Fruit fly (Drosophila melanogaster) whole organism, embryonic: ENCODE measurements around the gene gce.

Source experiments
- ATbp ChIP-seq: fragments of 200-800 bp; sonication (Bioruptor generic); optimal IDR thresholded peaks from 2 replicates; lab custom pipeline; 2017; ENCODE audit warnings: missing biosample characterization, mild to moderate bottlenecking, missing genetic modification characterization, missing genetic modification reagents
- Asciz ChIP-seq: fragments of 200-800 bp; sonication (Bioruptor generic); optimal IDR thresholded peaks from 2 replicates; lab custom pipeline; 2017; ENCODE audit warnings: missing biosample characterization, mild to moderate bottlenecking, missing genetic modification characterization, missing genetic modification reagents
- Blimp-1 ChIP-seq: fragments of 200-800 bp; sonication (Bioruptor generic); optimal IDR thresholded peaks from 3 replicates; lab custom pipeline; 2018; ENCODE audit warnings: missing biosample characterization, missing genetic modification characterization, mild to moderate bottlenecking, moderate library complexity, missing genetic modification reagents
- CG10979 ChIP-seq: fragments of 200-800 bp; sonication (Bioruptor generic); optimal IDR thresholded peaks from 2 replicates; lab custom pipeline; 2018; ENCODE audit warnings: missing biosample characterization, mild to moderate bottlenecking, missing genetic modification characterization, moderate library complexity
- CG14710 ChIP-seq: fragments of 200-800 bp; sonication (Bioruptor generic); optimal IDR thresholded peaks from 3 replicates; lab custom pipeline; 2019; ENCODE audit warnings: missing biosample characterization, mild to moderate bottlenecking, missing genetic modification characterization, moderate library complexity
- CG17385 ChIP-seq: fragments of 200-800 bp; sonication (Bioruptor generic); optimal IDR thresholded peaks from 3 replicates; lab custom pipeline; 2018; ENCODE audit warnings: missing biosample characterization, mild to moderate bottlenecking, missing genetic modification characterization
- CG17829 ChIP-seq: fragments of 200-800 bp; optimal IDR thresholded peaks from 2 replicates; lab custom pipeline; 2019; ENCODE audit warnings: missing biosample characterization, mild to moderate bottlenecking, missing genetic modification characterization, moderate library complexity
- CG18262 ChIP-seq: fragments of 200-800 bp; optimal IDR thresholded peaks from 3 replicates; lab custom pipeline; 2019; ENCODE audit warnings: missing biosample characterization, mild to moderate bottlenecking, missing genetic modification characterization, moderate library complexity
- CG18599 ChIP-seq: fragments of 200-800 bp; sonication (Bioruptor generic); optimal IDR thresholded peaks from 3 replicates; lab custom pipeline; 2017; ENCODE audit warnings: missing biosample characterization, missing genetic modification characterization, mild to moderate bottlenecking, moderate library complexity, missing genetic modification reagents
- CG18764 ChIP-seq: fragments of 200-800 bp; sonication (Bioruptor generic); optimal IDR thresholded peaks from 3 replicates; lab custom pipeline; 2016; ENCODE audit warnings: missing biosample characterization, missing genetic modification characterization
- CG2129 ChIP-seq: fragments of 200-800 bp; sonication (Bioruptor generic); IDR thresholded peaks from 2 replicates; pipeline ENCODE4 v1.3.6; 2022; ENCODE audit warnings: missing biosample characterization, missing genetic modification characterization; ENCODE audit not compliant: partially characterized antibody
- CG30403 ChIP-seq: fragments of 200-800 bp; sonication (Bioruptor generic); optimal IDR thresholded peaks from 3 replicates; lab custom pipeline; 2016; ENCODE audit warnings: missing biosample characterization, missing genetic modification characterization
- CG31365 ChIP-seq: fragments of 200-800 bp; sonication (Bioruptor generic); optimal IDR thresholded peaks from 2 replicates; lab custom pipeline; 2018; ENCODE audit warnings: missing biosample characterization, mild to moderate bottlenecking, missing genetic modification characterization
- CG3281 ChIP-seq: fragments of 200-800 bp; sonication (Bioruptor generic); optimal IDR thresholded peaks from 3 replicates; lab custom pipeline; 2017; ENCODE audit warnings: missing biosample characterization, mild to moderate bottlenecking, missing genetic modification characterization
- CG33557 ChIP-seq: fragments of 200-800 bp; sonication (Bioruptor generic); optimal IDR thresholded peaks from 2 replicates; lab custom pipeline; 2019; ENCODE audit warnings: missing biosample characterization, mild to moderate bottlenecking, missing genetic modification characterization, moderate library complexity
- CG4424 ChIP-seq: fragments of 200-800 bp; sonication (Bioruptor generic); optimal IDR thresholded peaks from 3 replicates; lab custom pipeline; 2016; ENCODE audit warnings: missing biosample characterization, missing genetic modification characterization
- CG4707 ChIP-seq: fragments of 200-800 bp; sonication (Bioruptor generic); optimal IDR thresholded peaks from 2 replicates; lab custom pipeline; 2018; ENCODE audit warnings: missing biosample characterization, mild to moderate bottlenecking, missing genetic modification characterization, moderate library complexity
- CG5245 ChIP-seq: fragments of 200-800 bp; sonication (Bioruptor generic); optimal IDR thresholded peaks from 3 replicates; lab custom pipeline; 2016; ENCODE audit warnings: missing biosample characterization, missing genetic modification characterization
- CG6689 ChIP-seq: fragments of 200-800 bp; sonication (Bioruptor generic); IDR thresholded peaks from 2 replicates; pipeline ENCODE4 v1.3.6; 2022; ENCODE audit warnings: missing biosample characterization, missing genetic modification characterization
- CG7839 ChIP-seq: fragments of 200-800 bp; sonication (Bioruptor generic); optimal IDR thresholded peaks from 3 replicates; lab custom pipeline; 2018; ENCODE audit warnings: missing biosample characterization, mild to moderate bottlenecking, missing genetic modification characterization, moderate library complexity
- CG8924 ChIP-seq: fragments of 200-800 bp; optimal IDR thresholded peaks from 3 replicates; lab custom pipeline; 2019; ENCODE audit warnings: missing biosample characterization, mild to moderate bottlenecking, missing genetic modification characterization, moderate library complexity
- CG8944 ChIP-seq: fragments of 200-800 bp; sonication (Bioruptor generic); optimal IDR thresholded peaks from 3 replicates; lab custom pipeline; 2016; ENCODE audit warnings: missing biosample characterization, missing genetic modification characterization
- CG9817 ChIP-seq: fragments of 200-800 bp; sonication (Bioruptor generic); optimal IDR thresholded peaks from 2 replicates; lab custom pipeline; 2018; ENCODE audit warnings: missing biosample characterization, mild to moderate bottlenecking, missing genetic modification characterization, moderate library complexity
- D ChIP-seq, 2 experiments: fragments of 200-800 bp in 1 of 2; fragments of >200 bp in 1 of 2; sonication (Bioruptor generic) in 1 of 2; optimal IDR thresholded peaks; 2 replicates in 1 of 2; 3 replicates in 1 of 2; lab custom pipeline; 2017; ENCODE audit warnings: mild to moderate bottlenecking in 1 of 2, missing biosample characterization in 1 of 2, missing genetic modification characterization in 1 of 2, missing genetic modification reagents in 1 of 2
- D19A ChIP-seq: fragments of 200-800 bp; optimal IDR thresholded peaks from 3 replicates; lab custom pipeline; 2019; ENCODE audit warnings: missing biosample characterization, mild to moderate bottlenecking, missing genetic modification characterization, moderate library complexity
- Ets97D ChIP-seq: fragments of 200-800 bp; sonication (Bioruptor generic); optimal IDR thresholded peaks from 3 replicates; lab custom pipeline; 2016; ENCODE audit warnings: missing biosample characterization, missing genetic modification characterization
- Fer2 ChIP-seq: fragments of 200-800 bp; sonication (Bioruptor generic); optimal IDR thresholded peaks from 2 replicates; lab custom pipeline; 2018; ENCODE audit warnings: missing biosample characterization, mild to moderate bottlenecking, missing genetic modification characterization, moderate library complexity
- H15 ChIP-seq: fragments of 200-800 bp; sonication (Bioruptor generic); IDR thresholded peaks from 3 replicates; pipeline ENCODE4 v1.3.6; 2022; ENCODE audit warnings: missing biosample characterization, missing genetic modification characterization
- HLH54F ChIP-seq: fragments of 200-800 bp; sonication (Bioruptor generic); optimal IDR thresholded peaks from 3 replicates; lab custom pipeline; 2016; ENCODE audit warnings: missing biosample characterization, missing genetic modification characterization
- Hr51 ChIP-seq, 2 experiments: fragments of 200-800 bp; sonication (Bioruptor generic); optimal IDR thresholded peaks; 2 replicates in 1 of 2; 3 replicates in 1 of 2; lab custom pipeline; 2016 to 2018; ENCODE audit warnings: missing biosample characterization in 2 of 2, missing genetic modification characterization in 2 of 2, mild to moderate bottlenecking in 1 of 2, moderate library complexity in 1 of 2
- Med ChIP-seq: fragments of 200-800 bp; sonication (Bioruptor generic); peaks from one replicate; lab custom pipeline; 2016; ENCODE audit warnings: missing biosample characterization, missing genetic modification characterization, mild to moderate bottlenecking, inconsistent platforms, moderate library complexity
- Oli ChIP-seq: fragments of 200-800 bp; sonication (Bioruptor generic); optimal IDR thresholded peaks from 2 replicates; lab custom pipeline; 2018; ENCODE audit warnings: missing biosample characterization, mild to moderate bottlenecking, missing genetic modification characterization, moderate library complexity
- Scr ChIP-seq: fragments of 200-800 bp; sonication (Bioruptor generic); IDR thresholded peaks from 2 replicates; pipeline ENCODE4 v1.3.6; 2022; ENCODE audit warnings: missing biosample characterization, missing genetic modification characterization; ENCODE audit not compliant: partially characterized antibody
- Sox102F ChIP-seq: fragments of 200-800 bp; sonication (Bioruptor generic); optimal IDR thresholded peaks from 2 replicates; lab custom pipeline; 2018; ENCODE audit warnings: missing biosample characterization, mild to moderate bottlenecking, missing genetic modification characterization, moderate library complexity
- Xbp1 ChIP-seq: fragments of 200-800 bp; sonication (Bioruptor generic); optimal IDR thresholded peaks from 3 replicates; lab custom pipeline; 2016; ENCODE audit warnings: missing biosample characterization, mild to moderate bottlenecking, missing genetic modification characterization
- az2 ChIP-seq: fragments of 200-800 bp; sonication (Bioruptor generic); optimal IDR thresholded peaks from 3 replicates; lab custom pipeline; 2016; ENCODE audit warnings: missing biosample characterization, missing genetic modification characterization
- bab2 ChIP-seq: fragments of 200-800 bp; sonication (Bioruptor generic); optimal IDR thresholded peaks from 2 replicates; lab custom pipeline; 2016; ENCODE audit warnings: missing biosample characterization, missing genetic modification characterization
- dmrt11E ChIP-seq: fragments of 200-800 bp; sonication (Bioruptor generic); optimal IDR thresholded peaks from 3 replicates; lab custom pipeline; 2018; ENCODE audit warnings: missing biosample characterization, mild to moderate bottlenecking, missing genetic modification characterization, moderate library complexity
- dmrt99B ChIP-seq: fragments of 200-800 bp; sonication (Bioruptor generic); optimal IDR thresholded peaks from 2 replicates; lab custom pipeline; 2018; ENCODE audit warnings: missing biosample characterization, mild to moderate bottlenecking, missing genetic modification characterization, moderate library complexity
- eve ChIP-seq, 2 experiments: fragments of >200 bp; optimal IDR thresholded peaks; 2 replicates each; lab custom pipeline; 2017; ENCODE audit warnings: missing biosample characterization in 2 of 2, missing genetic modification characterization in 2 of 2
- fd96Cb ChIP-seq: fragments of 200-800 bp; sonication (Bioruptor generic); optimal IDR thresholded peaks from 2 replicates; lab custom pipeline; 2018; ENCODE audit warnings: missing biosample characterization, mild to moderate bottlenecking, missing genetic modification characterization, moderate library complexity
- kah ChIP-seq: fragments of 200-800 bp; sonication (Bioruptor generic); optimal IDR thresholded peaks from 2 replicates; lab custom pipeline; 2018; ENCODE audit warnings: missing biosample characterization, mild to moderate bottlenecking, missing genetic modification characterization
- lola ChIP-seq, 3 experiments: fragments of >200 bp in 2 of 3; fragments of 200-800 bp in 1 of 3; sonication (Bioruptor generic) in 1 of 3; optimal IDR thresholded peaks; 2 replicates each; lab custom pipeline; 2017 to 2019; ENCODE audit warnings: missing biosample characterization in 3 of 3, missing genetic modification characterization in 3 of 3, mild to moderate bottlenecking in 1 of 3, moderate library complexity in 1 of 3
- pfk ChIP-seq: fragments of 200-800 bp; sonication (Bioruptor generic); optimal IDR thresholded peaks from 2 replicates; lab custom pipeline; 2018; ENCODE audit warnings: missing biosample characterization, mild to moderate bottlenecking, missing genetic modification characterization, moderate library complexity
- pho ChIP-seq: fragments of 200-800 bp; sonication (Bioruptor generic); optimal IDR thresholded peaks from 2 replicates; lab custom pipeline; 2016; ENCODE audit warnings: missing biosample characterization, missing genetic modification characterization
- tx ChIP-seq: fragments of 200-800 bp; sonication (Bioruptor generic); optimal IDR thresholded peaks from 2 replicates; lab custom pipeline; 2016; ENCODE audit warnings: missing biosample characterization, missing genetic modification characterization
- vfl ChIP-seq: fragments of 200-800 bp; sonication (Bioruptor generic); optimal IDR thresholded peaks from 2 replicates; lab custom pipeline; 2016; ENCODE audit warnings: missing biosample characterization, missing genetic modification characterization

The gce gene

DNA sequence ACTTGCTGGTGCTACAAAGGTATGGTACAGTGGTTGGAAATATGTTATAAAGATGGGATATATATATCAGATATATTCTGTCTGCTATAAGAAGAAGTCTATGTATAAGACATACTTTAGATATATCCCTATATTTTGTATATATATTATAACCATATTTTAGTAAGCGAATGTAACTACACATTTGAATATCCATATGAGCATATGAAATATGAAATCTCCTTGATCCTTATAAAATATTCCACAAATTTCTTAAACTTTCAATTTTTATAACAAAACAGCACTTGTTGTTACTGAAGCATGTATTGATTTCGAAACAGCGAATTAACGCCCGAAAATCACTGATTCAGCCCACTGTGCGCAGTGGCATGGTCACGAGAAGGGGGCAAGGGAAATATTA lies 66.9 kb downstream of the gce start (continued):
- TF ChIP-seq kah (no peak), bab2 (no peak), CG4424 (peak; percentile 31), eve (GFP tag; optimal IDR thresholded peaks at IDR 0.05; lab: Kevin White, UChicago) (peak in 1 of 2 experiments; percentile 9), Fer2 (tag; lab: Kevin White, UChicago) (no peak), CG3281 (GFP tag; lab: Kevin White, UChicago) (peak; percentile 2), vfl (GFP tag; lab: Kevin White, UChicago) (no peak), tx (no peak), CG17829 (peak; percentile 27), fd96Cb (tag; lab: Kevin White, UChicago) (peak; percentile 50), Blimp-1 (peak; percentile 51), az2 (GFP tag; lab: Kevin White, UChicago) (peak; percentile 10), CG8924 (peak; percentile 29), pho (GFP tag; lab: Kevin White, UChicago) (no peak), HLH54F (GFP tag; lab: Kevin White, UChicago) (no peak), Asciz (peak; percentile 15), CG9817 (no peak), D19A (tag; lab: Kevin White, UChicago) (peak; percentile 43), dmrt99B (tag; lab: Kevin White, UChicago) (peak; percentile 58), Med (GFP tag; lab: Kevin White, UChicago) (no peak), Ets97D (GFP tag; lab: Kevin White, UChicago) (no peak), Sox102F (GFP tag; lab: Kevin White, UChicago) (peak; percentile 38), CG6689 (GFP tag; lab: Robert Waterston, UW) (0 out of 2 replicates have a peak, but pooled peaks have one; percentile 12), CG8944 (GFP tag; lab: Kevin White, UChicago) (no peak), CG14710 (tag; lab: Kevin White, UChicago) (peak; percentile 41), Oli (tag; lab: Kevin White, UChicago) (peak; percentile 52), Scr (GFP tag; lab: Robert Waterston, UW) (no peak), lola (GFP tag; optimal IDR thresholded peaks at IDR 0.05; lab: Kevin White, UChicago) (peak in 1 of 3 experiments; percentile 59), dmrt11E (tag; lab: Kevin White, UChicago) (peak; percentile 42), Hr51 (GFP tag; optimal IDR thresholded peaks at IDR 0.05; lab: Kevin White, UChicago) (peak in 1 of 2 experiments; percentile 25), CG10979 (tag; lab: Kevin White, UChicago) (peak; percentile 63), CG7839 (tag; lab: Kevin White, UChicago) (peak; percentile 23), CG5245 (GFP tag; lab: Kevin White, UChicago) (no peak), CG31365 (no peak), CG33557 (GFP tag; lab: Kevin White, UChicago) (peak; percentile 13), D (optimal IDR thresholded peaks at IDR 0.05; lab: Kevin White, UChicago) (no peak), D (GFP tag; optimal IDR thresholded peaks at IDR 0.05; lab: Kevin White, UChicago) (peak; percentile 44), CG18764 (GFP tag; lab: Kevin White, UChicago) (no peak), pfk (GFP tag; lab: Kevin White, UChicago) (no peak), CG30403 (peak; percentile 21), CG18262 (tag; lab: Kevin White, UChicago) (peak; percentile 72), CG17385 (GFP tag; lab: Kevin White, UChicago) (peak; percentile 21), Xbp1 (peak; percentile 25), CG2129 (no peak), H15 (no peak), CG4707 (GFP tag; lab: Kevin White, UChicago) (peak; percentile 18), ATbp (GFP tag; lab: Kevin White, UChicago) (peak; percentile 15), CG18599 (GFP tag; lab: Kevin White, UChicago) (peak; percentile 24)
